Fruit fly (Drosophila melanogaster) whole organism, embryonic: ENCODE data around the gene Tomosyn.

Experiments
- Ets65A ChIP-seq: fragments of 200-800 bp; sonication (Bioruptor generic); peaks from one replicate; lab custom pipeline; 2016; ENCODE audit warnings: missing biosample characterization, missing genetic modification characterization
- lbe ChIP-seq: fragments of 200-800 bp; sonication (Bioruptor generic); optimal IDR thresholded peaks from 2 replicates; lab custom pipeline; 2016; ENCODE audit warnings: missing biosample characterization, mild to moderate bottlenecking, missing genetic modification characterization

dm6 chrX:12623992-12624391 lies 7.4 kb upstream of the Tomosyn start, which contains the start of gene CG15728:
- TF ChIP-seq lbe (GFP tag; lab: Kevin White, UChicago), result no peak
- TF ChIP-seq Ets65A, result no peak
